Fruit fly (Drosophila melanogaster) whole organism, embryonic: ENCODE measurements around the gene Jon66Cii.

Experiments
- CG10366 ChIP-seq: fragments of 200-800 bp; sonication (Bioruptor generic); IDR thresholded peaks from 2 replicates; pipeline ENCODE4 v1.3.6; 2022; ENCODE audit warnings: missing biosample characterization, missing genetic modification characterization
- CG10979 ChIP-seq: fragments of 200-800 bp; sonication (Bioruptor generic); optimal IDR thresholded peaks from 2 replicates; lab custom pipeline; 2018; ENCODE audit warnings: missing biosample characterization, mild to moderate bottlenecking, missing genetic modification characterization, moderate library complexity
- CG11093 ChIP-seq: fragments of 200-800 bp; sonication (Bioruptor generic); IDR thresholded peaks from 3 replicates; pipeline ENCODE4 v1.3.6; 2022; ENCODE audit warnings: missing biosample characterization, missing genetic modification characterization
- CG13624 ChIP-seq: fragments of 200-800 bp; sonication (Bioruptor generic); optimal IDR thresholded peaks from 2 replicates; lab custom pipeline; 2016; ENCODE audit warnings: missing biosample characterization, missing genetic modification characterization
- CG14014 ChIP-seq: fragments of 200-800 bp; sonication (Bioruptor generic); IDR thresholded peaks from 2 replicates; pipeline ENCODE4 v1.3.6; 2022; ENCODE audit warnings: missing biosample characterization, missing genetic modification characterization
- CG14965 ChIP-seq: fragments of 200-800 bp; sonication (Bioruptor generic); optimal IDR thresholded peaks from 2 replicates; lab custom pipeline; 2016; ENCODE audit warnings: missing biosample characterization, missing genetic modification characterization, borderline replicate concordance
- CG15479 ChIP-seq: fragments of 200-800 bp; sonication (Bioruptor generic); optimal IDR thresholded peaks from 3 replicates; lab custom pipeline; 2019; ENCODE audit warnings: missing biosample characterization, mild to moderate bottlenecking, missing genetic modification characterization, moderate library complexity
- CG1603 ChIP-seq: fragments of 200-800 bp; sonication (Bioruptor generic); optimal IDR thresholded peaks from 2 replicates; lab custom pipeline; 2019; ENCODE audit warnings: missing biosample characterization, mild to moderate bottlenecking, missing genetic modification characterization, moderate library complexity
- CG16779 ChIP-seq: fragments of 200-800 bp; sonication (Bioruptor generic); IDR thresholded peaks from 2 replicates; pipeline ENCODE4 v1.3.6; 2022; ENCODE audit warnings: missing biosample characterization, missing genetic modification characterization
- CG18262 ChIP-seq: fragments of 200-800 bp; optimal IDR thresholded peaks from 3 replicates; lab custom pipeline; 2019; ENCODE audit warnings: missing biosample characterization, mild to moderate bottlenecking, missing genetic modification characterization, moderate library complexity
- CG18599 ChIP-seq: fragments of 200-800 bp; sonication (Bioruptor generic); optimal IDR thresholded peaks from 3 replicates; lab custom pipeline; 2017; ENCODE audit warnings: missing biosample characterization, missing genetic modification characterization, mild to moderate bottlenecking, moderate library complexity, missing genetic modification reagents
- CG18619 ChIP-seq: fragments of 200-800 bp; sonication (Bioruptor generic); optimal IDR thresholded peaks from 3 replicates; lab custom pipeline; 2017; ENCODE audit warnings: missing biosample characterization, mild to moderate bottlenecking, missing genetic modification characterization
- CG3281 ChIP-seq: fragments of 200-800 bp; sonication (Bioruptor generic); optimal IDR thresholded peaks from 3 replicates; lab custom pipeline; 2017; ENCODE audit warnings: missing biosample characterization, mild to moderate bottlenecking, missing genetic modification characterization
- CG4360 ChIP-seq: fragments of 200-800 bp; sonication (Bioruptor generic); IDR thresholded peaks from 2 replicates; pipeline ENCODE4 v1.3.6; 2022; ENCODE audit warnings: missing biosample characterization, missing genetic modification characterization
- CG6272 ChIP-seq: fragments of 200-800 bp; sonication (Bioruptor generic); IDR thresholded peaks from 2 replicates; pipeline ENCODE4 v1.3.6; 2022; ENCODE audit warnings: missing biosample characterization, missing genetic modification characterization
- CG6683 ChIP-seq: fragments of 200-800 bp; sonication (Bioruptor generic); optimal IDR thresholded peaks from 2 replicates; lab custom pipeline; 2017; ENCODE audit warnings: missing biosample characterization, mild to moderate bottlenecking, missing genetic modification characterization, missing genetic modification reagents
- CG6813 ChIP-seq: fragments of 200-800 bp; sonication (Bioruptor generic); optimal IDR thresholded peaks from 2 replicates; lab custom pipeline; 2017; ENCODE audit warnings: missing biosample characterization, missing genetic modification characterization, mild to moderate bottlenecking, moderate library complexity, missing genetic modification reagents
- CG8765 ChIP-seq: fragments of 200-800 bp; sonication (Bioruptor generic); IDR thresholded peaks from 2 replicates; pipeline ENCODE4 v1.3.6; 2022; ENCODE audit warnings: missing biosample characterization, missing genetic modification characterization
- CG9797 ChIP-seq: fragments of 200-800 bp; sonication (Bioruptor generic); optimal IDR thresholded peaks from 3 replicates; lab custom pipeline; 2018; ENCODE audit warnings: missing biosample characterization, mild to moderate bottlenecking, missing genetic modification characterization
- CoRest ChIP-seq: fragments of 200-800 bp; sonication (Bioruptor generic); optimal IDR thresholded peaks from 3 replicates; lab custom pipeline; 2018; ENCODE audit warnings: missing biosample characterization, mild to moderate bottlenecking, missing genetic modification characterization, moderate library complexity
- Dfd ChIP-seq, 2 experiments: fragments of >200 bp; optimal IDR thresholded peaks; 2 replicates each; lab custom pipeline; 2017; ENCODE audit warnings: missing biosample characterization in 2 of 2, missing genetic modification characterization in 2 of 2
- Dll ChIP-seq: fragments of 200-800 bp; sonication (Bioruptor generic); IDR thresholded peaks from 4 replicates; pipeline ENCODE4 v1.3.6; 2022; ENCODE audit warnings: missing biosample characterization, missing genetic modification characterization; ENCODE audit not compliant: partially characterized antibody
- E2f1 ChIP-seq: fragments of 200-800 bp; sonication (Bioruptor generic); IDR thresholded peaks from 2 replicates; pipeline ENCODE4 v1.3.6; 2022; ENCODE audit warnings: missing biosample characterization, missing genetic modification characterization
- HHEX ChIP-seq: fragments of 200-800 bp; sonication (Bioruptor generic); optimal IDR thresholded peaks from 3 replicates; lab custom pipeline; 2017; ENCODE audit warnings: missing biosample characterization, mild to moderate bottlenecking, missing genetic modification characterization, missing genetic modification reagents
- Hsf ChIP-seq: fragments of 200-800 bp; sonication (Bioruptor generic); optimal IDR thresholded peaks from 3 replicates; lab custom pipeline; 2016; ENCODE audit warnings: missing biosample characterization, missing genetic modification characterization
- Lim3 ChIP-seq: fragments of 200-800 bp; sonication (Bioruptor generic); IDR thresholded peaks from 2 replicates; pipeline ENCODE4 v1.3.6; 2022; ENCODE audit warnings: missing biosample characterization, missing genetic modification characterization
- Med ChIP-seq: fragments of 200-800 bp; sonication (Bioruptor generic); peaks from one replicate; lab custom pipeline; 2016; ENCODE audit warnings: missing biosample characterization, missing genetic modification characterization, mild to moderate bottlenecking, inconsistent platforms, moderate library complexity
- Nf-YA ChIP-seq: fragments of 200-800 bp; sonication (Bioruptor generic); IDR thresholded peaks from 2 replicates; pipeline ENCODE4 v1.3.6; 2022; ENCODE audit warnings: missing biosample characterization, missing genetic modification characterization
- Ptx1 ChIP-seq: fragments of 200-800 bp; sonication (Bioruptor generic); IDR thresholded peaks from 2 replicates; pipeline ENCODE4 v1.3.6; 2022; ENCODE audit warnings: missing biosample characterization, missing genetic modification characterization
- Vsx1 ChIP-seq: fragments of 200-800 bp; sonication (Bioruptor generic); optimal IDR thresholded peaks from 2 replicates; lab custom pipeline; 2017; ENCODE audit warnings: missing biosample characterization, mild to moderate bottlenecking, missing genetic modification characterization, missing genetic modification reagents
- Xrp1 ChIP-seq: fragments of 200-800 bp; sonication (Bioruptor generic); IDR thresholded peaks from 2 replicates; pipeline ENCODE4 v1.3.6; 2022; ENCODE audit warnings: missing biosample characterization, missing genetic modification characterization
- az2 ChIP-seq: fragments of 200-800 bp; sonication (Bioruptor generic); optimal IDR thresholded peaks from 3 replicates; lab custom pipeline; 2016; ENCODE audit warnings: missing biosample characterization, missing genetic modification characterization
- cato ChIP-seq: fragments of 200-800 bp; sonication (Bioruptor generic); optimal IDR thresholded peaks from 2 replicates; lab custom pipeline; 2016; ENCODE audit warnings: missing biosample characterization, missing genetic modification characterization, borderline replicate concordance
- cg ChIP-seq: fragments of 200-800 bp; sonication (Bioruptor generic); optimal IDR thresholded peaks from 3 replicates; lab custom pipeline; 2019; ENCODE audit warnings: missing biosample characterization, mild to moderate bottlenecking, missing genetic modification characterization, moderate library complexity
- croc ChIP-seq: fragments of 200-800 bp; sonication (Bioruptor generic); conservative IDR thresholded peaks from 3 replicates; pipeline ENCODE4 v1.3.6; 2022; ENCODE audit warnings: missing biosample characterization, missing genetic modification characterization
- dmrt99B ChIP-seq: fragments of 200-800 bp; sonication (Bioruptor generic); optimal IDR thresholded peaks from 2 replicates; lab custom pipeline; 2018; ENCODE audit warnings: missing biosample characterization, mild to moderate bottlenecking, missing genetic modification characterization, moderate library complexity
- fd96Cb ChIP-seq: fragments of 200-800 bp; sonication (Bioruptor generic); optimal IDR thresholded peaks from 2 replicates; lab custom pipeline; 2018; ENCODE audit warnings: missing biosample characterization, mild to moderate bottlenecking, missing genetic modification characterization, moderate library complexity
- gem ChIP-seq: fragments of 200-800 bp; sonication (Bioruptor generic); optimal IDR thresholded peaks from 2 replicates; lab custom pipeline; 2019; ENCODE audit warnings: missing biosample characterization, mild to moderate bottlenecking, missing genetic modification characterization, moderate library complexity
- lbe ChIP-seq: fragments of 200-800 bp; sonication (Bioruptor generic); optimal IDR thresholded peaks from 2 replicates; lab custom pipeline; 2016; ENCODE audit warnings: missing biosample characterization, mild to moderate bottlenecking, missing genetic modification characterization
- mam ChIP-seq: fragments of 200-800 bp; sonication (Bioruptor generic); optimal IDR thresholded peaks from 3 replicates; lab custom pipeline; 2016; ENCODE audit warnings: missing biosample characterization, missing genetic modification characterization
- mld ChIP-seq: fragments of 200-800 bp; sonication (Bioruptor generic); IDR thresholded peaks from 3 replicates; pipeline ENCODE4 v1.3.6; 2022; ENCODE audit warnings: missing biosample characterization, missing genetic modification characterization; ENCODE audit not compliant: partially characterized antibody
- pfk ChIP-seq: fragments of 200-800 bp; sonication (Bioruptor generic); optimal IDR thresholded peaks from 2 replicates; lab custom pipeline; 2018; ENCODE audit warnings: missing biosample characterization, mild to moderate bottlenecking, missing genetic modification characterization, moderate library complexity
- pita ChIP-seq: fragments of 200-800 bp; sonication (Bioruptor generic); optimal IDR thresholded peaks from 2 replicates; lab custom pipeline; 2017; ENCODE audit warnings: missing biosample characterization, mild to moderate bottlenecking, missing genetic modification characterization
- repo ChIP-seq: fragments of 200-800 bp; sonication (Bioruptor generic); optimal IDR thresholded peaks from 2 replicates; lab custom pipeline; 2016; ENCODE audit warnings: missing biosample characterization, missing genetic modification characterization
- row ChIP-seq: fragments of 200-800 bp; sonication (Bioruptor generic); IDR thresholded peaks from 3 replicates; pipeline ENCODE4 v1.3.6; 2022; ENCODE audit warnings: missing biosample characterization, missing genetic modification characterization
- sens ChIP-seq: fragments of 200-800 bp; sonication (Bioruptor generic); peaks from one replicate; lab custom pipeline; 2016; ENCODE audit warnings: missing biosample characterization, missing genetic modification characterization
- tap ChIP-seq: fragments of 200-800 bp; optimal IDR thresholded peaks from 3 replicates; lab custom pipeline; 2019; ENCODE audit warnings: missing biosample characterization, mild to moderate bottlenecking, missing genetic modification characterization, moderate library complexity
- tna ChIP-seq: fragments of 200-800 bp; sonication (Bioruptor generic); IDR thresholded peaks from 2 replicates; pipeline ENCODE4 v1.3.6; 2022; ENCODE audit warnings: missing biosample characterization, missing genetic modification characterization; ENCODE audit not compliant: partially characterized antibody

Gene Jon66Cii

DNA sequence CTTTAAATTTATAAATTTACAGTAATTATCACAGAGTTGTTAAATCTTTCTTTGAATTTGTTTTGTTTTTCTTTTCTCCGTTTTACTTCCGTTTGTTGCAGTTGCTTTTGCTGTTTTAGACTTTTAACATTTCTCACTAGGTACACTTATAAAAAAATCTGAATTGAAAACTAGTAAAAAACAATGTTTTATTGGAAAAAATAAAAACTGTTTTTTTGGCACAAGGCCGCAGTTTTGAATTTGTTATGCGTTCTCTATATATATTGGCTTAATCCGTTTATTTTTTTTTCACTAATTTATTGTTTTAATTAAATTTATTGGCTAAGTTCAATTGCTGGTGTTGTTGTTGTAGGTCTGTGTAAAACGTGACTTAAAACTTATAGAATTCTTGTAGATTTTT, 46.6 kb upstream of the Jon66Cii start:
- TF ChIP-seq sens (peak; percentile 74), repo (GFP tag; lab: Kevin White, UChicago) (no peak), gem (tag; lab: Kevin White, UChicago) (peak; percentile 53), Xrp1 (GFP tag; lab: Robert Waterston, UW) (peak; percentile 7; the same call in 1 of the 2 replicates), CG11093 (GFP tag; lab: Robert Waterston, UW) (peak; percentile 10; the same call in 1 of the 3 replicates), az2 (GFP tag; lab: Kevin White, UChicago) (peak; percentile 11), Dll (GFP tag; lab: Robert Waterston, UW) (no peak), cato (GFP tag; lab: Kevin White, UChicago) (no peak), pita (GFP tag; lab: Kevin White, UChicago) (no peak), CG6272 (GFP tag; lab: Robert Waterston, UW) (no peak), fd96Cb (tag; lab: Kevin White, UChicago) (peak; percentile 33), mld (GFP tag; lab: Robert Waterston, UW) (no peak), Ptx1 (no peak), E2f1 (GFP tag; lab: Robert Waterston, UW) (no peak), CG10979 (peak; percentile 4), CG13624 (no peak), lbe (no peak), row (GFP tag; lab: Robert Waterston, UW) (peak; percentile 17; the same call in 1 of the 3 replicates)
- TF ChIP-seq, all 482 proteins: peak for 8

- TF ChIP-seq Dfd (GFP tag; optimal IDR thresholded peaks at IDR 0.05; lab: Kevin White, UChicago) (peak in 1 of 2 experiments; percentile 78), CG14014 (GFP tag; lab: Robert Waterston, UW) (0 out of 2 replicates have a peak, but pooled peaks have one; percentile 15), Vsx1 (GFP tag; lab: Kevin White, UChicago) (no peak), CG4360 (GFP tag; lab: Robert Waterston, UW) (peak; percentile 72)
Observed at dm6 chr3L:8437583-8437982, 44.1 kb upstream of the Jon66Cii start.

dm6 chr3L:8424831-8425336, 31.4 kb upstream of the Jon66Cii start, which contains the start of gene Cbl:
Cbl (plus strand) TSS chr3L:8424954.
- TF ChIP-seq CG15479 (GFP tag; lab: Kevin White, UChicago) (no peak), Nf-YA (GFP tag; lab: Robert Waterston, UW) (no peak), CoRest (tag; lab: Kevin White, UChicago) (no peak), croc (GFP tag; lab: Robert Waterston, UW) (no peak), mam (no peak), dmrt99B (tag; lab: Kevin White, UChicago) (no peak), CG6813 (GFP tag; lab: Kevin White, UChicago) (no peak), HHEX (GFP tag; lab: Kevin White, UChicago) (peak; percentile 3), Lim3 (GFP tag; lab: Robert Waterston, UW) (no peak), CG6683 (peak; percentile 12), tna (GFP tag; lab: Robert Waterston, UW) (no peak), CG8765 (no peak), CG3281 (GFP tag; lab: Kevin White, UChicago) (no peak), CG9797 (GFP tag; lab: Kevin White, UChicago) (peak; percentile 97), cg (GFP tag; lab: Kevin White, UChicago) (peak; percentile 91), CG18262 (tag; lab: Kevin White, UChicago) (peak; percentile 24), pfk (GFP tag; lab: Kevin White, UChicago) (no peak), CG10366 (GFP tag; lab: Robert Waterston, UW) (no peak), Med (GFP tag; lab: Kevin White, UChicago) (peak; percentile 84), CG14965 (no peak), az2 (GFP tag; lab: Kevin White, UChicago) (no peak), CG18619 (GFP tag; lab: Kevin White, UChicago) (no peak), CG18599 (GFP tag; lab: Kevin White, UChicago) (no peak), tap (no peak), CG11093 (GFP tag; lab: Robert Waterston, UW) (no peak), CG16779 (no peak), CG1603 (tag; lab: Kevin White, UChicago) (peak; percentile 82), Hsf (GFP tag; lab: Kevin White, UChicago) (no peak)
